Fruit fly (Drosophila melanogaster) whole organism, prepupa: ENCODE results near the gene CG33299.

Source experiments
- Blimp-1 ChIP-seq: fragments of 200-800 bp; sonication (Bioruptor generic); optimal IDR thresholded peaks from 3 replicates; lab custom pipeline; 2017; ENCODE audit warnings: missing biosample characterization, missing genetic modification characterization, mild to moderate bottlenecking, moderate library complexity, missing genetic modification reagents
- CG10631 ChIP-seq: fragments of 200-800 bp; sonication (Bioruptor generic); optimal IDR thresholded peaks from 2 replicates; lab custom pipeline; 2016; ENCODE audit warnings: missing biosample characterization, missing genetic modification characterization
- CG11294 ChIP-seq: fragments of 200-800 bp; sonication (Bioruptor generic); IDR thresholded peaks from 2 replicates; pipeline ENCODE4 v1.3.6; 2022; ENCODE audit warnings: missing biosample characterization, missing genetic modification characterization
- CG11762 ChIP-seq: fragments of 200-800 bp; sonication (Bioruptor generic); optimal IDR thresholded peaks from 3 replicates; lab custom pipeline; 2016; ENCODE audit warnings: missing biosample characterization, missing genetic modification characterization; ENCODE audit not compliant: insufficient read depth
- CG11902 ChIP-seq: fragments of 200-800 bp; sonication (Bioruptor generic); optimal IDR thresholded peaks from 3 replicates; lab custom pipeline; 2016; ENCODE audit warnings: missing biosample characterization, missing genetic modification characterization
- CG15336 ChIP-seq: fragments of 200-800 bp; sonication (Bioruptor generic); IDR thresholded peaks from 2 replicates; pipeline ENCODE4 v1.3.6; 2022; ENCODE audit warnings: missing biosample characterization, missing genetic modification characterization
- CG1621 ChIP-seq: fragments of 200-800 bp; sonication (Bioruptor generic); optimal IDR thresholded peaks from 3 replicates; lab custom pipeline; 2018; ENCODE audit warnings: missing biosample characterization, mild to moderate bottlenecking, missing genetic modification characterization
- CG16779 ChIP-seq: fragments of 200-800 bp; sonication (Bioruptor generic); optimal IDR thresholded peaks from 3 replicates; lab custom pipeline; 2017; ENCODE audit warnings: missing biosample characterization, mild to moderate bottlenecking, missing genetic modification characterization
- CG32006 ChIP-seq: fragments of 200-800 bp; sonication (Bioruptor generic); optimal IDR thresholded peaks from 3 replicates; lab custom pipeline; 2017; ENCODE audit warnings: missing biosample characterization, mild to moderate bottlenecking, missing genetic modification characterization
- CG34406 ChIP-seq: fragments of 200-800 bp; sonication (Bioruptor generic); optimal IDR thresholded peaks from 3 replicates; lab custom pipeline; 2016; ENCODE audit warnings: missing biosample characterization, missing genetic modification characterization
- CG3919 ChIP-seq: fragments of 200-800 bp; sonication (Bioruptor generic); optimal IDR thresholded peaks from 3 replicates; lab custom pipeline; 2016; ENCODE audit warnings: missing biosample characterization, missing genetic modification characterization
- CG6163 ChIP-seq: fragments of 200-800 bp; sonication (Bioruptor generic); IDR thresholded peaks from 3 replicates; pipeline ENCODE4 v1.3.6; 2022; ENCODE audit warnings: missing biosample characterization, missing genetic modification characterization
- CG6276 ChIP-seq: fragments of 200-800 bp; sonication (Bioruptor generic); optimal IDR thresholded peaks from 2 replicates; lab custom pipeline; 2017; ENCODE audit warnings: missing biosample characterization, mild to moderate bottlenecking, missing genetic modification characterization
- CG6792 ChIP-seq: fragments of 200-800 bp; sonication (Bioruptor generic); optimal IDR thresholded peaks from 3 replicates; lab custom pipeline; 2016; ENCODE audit warnings: missing biosample characterization, missing genetic modification characterization
- CG6854 ChIP-seq: fragments of 200-800 bp; sonication (Bioruptor generic); optimal IDR thresholded peaks from 2 replicates; lab custom pipeline; 2017; ENCODE audit warnings: missing biosample characterization, mild to moderate bottlenecking, missing genetic modification characterization
- CG7368 ChIP-seq: fragments of 200-800 bp; sonication (Bioruptor generic); optimal IDR thresholded peaks from 3 replicates; lab custom pipeline; 2016; ENCODE audit warnings: missing biosample characterization, missing genetic modification characterization
- CG8319 ChIP-seq: fragments of 200-800 bp; sonication (Bioruptor generic); optimal IDR thresholded peaks from 3 replicates; lab custom pipeline; 2016; ENCODE audit warnings: missing biosample characterization, missing genetic modification characterization
- CG8632 ChIP-seq: fragments of 200-800 bp; sonication (Bioruptor generic); optimal IDR thresholded peaks from 3 replicates; lab custom pipeline; 2016; ENCODE audit warnings: missing biosample characterization, missing genetic modification characterization
- CG9139 ChIP-seq: fragments of 200-800 bp; sonication (Bioruptor generic); optimal IDR thresholded peaks from 3 replicates; lab custom pipeline; 2017; ENCODE audit warnings: missing biosample characterization, mild to moderate bottlenecking, missing genetic modification characterization
- Eip75B ChIP-seq: fragments of 200-800 bp; sonication (Bioruptor generic); optimal IDR thresholded peaks from 3 replicates; lab custom pipeline; 2016; ENCODE audit warnings: missing biosample characterization, missing genetic modification characterization
- Eip78C ChIP-seq: fragments of 200-800 bp; sonication (Bioruptor generic); peaks from one replicate; lab custom pipeline; 2016; ENCODE audit warnings: missing biosample characterization, missing genetic modification characterization
- Eip93F ChIP-seq: fragments of 200-800 bp; sonication (Bioruptor generic); optimal IDR thresholded peaks from 2 replicates; lab custom pipeline; 2016; ENCODE audit warnings: missing biosample characterization, mild to moderate bottlenecking, missing genetic modification characterization
- Ets21C ChIP-seq: fragments of 200-800 bp; sonication (Bioruptor generic); optimal IDR thresholded peaks from 3 replicates; lab custom pipeline; 2016; ENCODE audit warnings: missing biosample characterization, missing genetic modification characterization
- Ets96B ChIP-seq: fragments of 200-800 bp; optimal IDR thresholded peaks from 2 replicates; lab custom pipeline; 2019; ENCODE audit warnings: missing biosample characterization, mild to moderate bottlenecking, missing genetic modification characterization, moderate library complexity
- Gug ChIP-seq: fragments of 200-800 bp; sonication (Bioruptor generic); IDR thresholded peaks from 2 replicates; pipeline ENCODE4 v1.3.6; 2022; ENCODE audit warnings: missing biosample characterization, missing genetic modification characterization
- Hr38 ChIP-seq: sonication (Bioruptor generic); optimal IDR thresholded peaks from 2 replicates; lab custom pipeline; 2016; ENCODE audit warnings: missing biosample characterization, missing genetic modification characterization
- Hr39 ChIP-seq: fragments of 200-800 bp; sonication (Bioruptor generic); optimal IDR thresholded peaks from 2 replicates; lab custom pipeline; 2016; ENCODE audit warnings: missing biosample characterization, missing genetic modification characterization
- Hr4 ChIP-seq: fragments of 200-800 bp; sonication (Bioruptor generic); optimal IDR thresholded peaks from 3 replicates; lab custom pipeline; 2016; ENCODE audit warnings: missing biosample characterization, missing genetic modification characterization
- Lpt ChIP-seq: fragments of 200-800 bp; sonication (Bioruptor generic); optimal IDR thresholded peaks from 3 replicates; lab custom pipeline; 2016; ENCODE audit warnings: missing biosample characterization, missing genetic modification characterization
- Met ChIP-seq: fragments of 200-800 bp; sonication (Bioruptor generic); optimal IDR thresholded peaks from 3 replicates; lab custom pipeline; 2016; ENCODE audit warnings: missing biosample characterization, missing genetic modification characterization
- OdsH ChIP-seq: fragments of 200-800 bp; sonication (Bioruptor generic); optimal IDR thresholded peaks from 3 replicates; lab custom pipeline; 2016; ENCODE audit warnings: missing biosample characterization, missing genetic modification characterization
- Sox102F ChIP-seq: fragments of 200-800 bp; sonication (Bioruptor generic); optimal IDR thresholded peaks from 2 replicates; lab custom pipeline; 2016; ENCODE audit warnings: missing biosample characterization, mild to moderate bottlenecking, missing genetic modification characterization
- Sox14 ChIP-seq: fragments of 200-800 bp; sonication (Bioruptor generic); optimal IDR thresholded peaks from 3 replicates; lab custom pipeline; 2016; ENCODE audit warnings: missing biosample characterization, missing genetic modification characterization
- Sox15 ChIP-seq: fragments of 200-800 bp; sonication (Bioruptor generic); optimal IDR thresholded peaks from 3 replicates; lab custom pipeline; 2016; ENCODE audit warnings: missing biosample characterization, missing genetic modification characterization
- achi ChIP-seq: fragments of 200-800 bp; sonication (Bioruptor generic); optimal IDR thresholded peaks from 3 replicates; lab custom pipeline; 2016; ENCODE audit warnings: missing biosample characterization, missing genetic modification characterization
- acj6 ChIP-seq: fragments of 200-800 bp; sonication (Bioruptor generic); optimal IDR thresholded peaks from 3 replicates; lab custom pipeline; 2016; ENCODE audit warnings: missing biosample characterization, missing genetic modification characterization
- dac ChIP-seq: fragments of 200-800 bp; sonication (Bioruptor generic); optimal IDR thresholded peaks from 2 replicates; lab custom pipeline; 2017; ENCODE audit warnings: missing biosample characterization, mild to moderate bottlenecking, missing genetic modification characterization
- dsx ChIP-seq: fragments of 200-800 bp; optimal IDR thresholded peaks from 3 replicates; lab custom pipeline; 2019; ENCODE audit warnings: missing biosample characterization, mild to moderate bottlenecking, missing genetic modification characterization, moderate library complexity; ENCODE audit not compliant: poor library complexity, severe bottlenecking
- eg ChIP-seq: fragments of 200-800 bp; sonication (Bioruptor generic); IDR thresholded peaks from 3 replicates; pipeline ENCODE4 v1.3.6; 2022; ENCODE audit warnings: missing biosample characterization, missing genetic modification characterization
- esn ChIP-seq: fragments of 200-800 bp; sonication (Bioruptor generic); optimal IDR thresholded peaks from 2 replicates; lab custom pipeline; 2016; ENCODE audit warnings: missing biosample characterization, mild to moderate bottlenecking, missing genetic modification characterization, moderate library complexity
- fd59A ChIP-seq: fragments of 200-800 bp; sonication (Bioruptor generic); optimal IDR thresholded peaks from 2 replicates; lab custom pipeline; 2017; ENCODE audit warnings: missing biosample characterization, mild to moderate bottlenecking, missing genetic modification characterization, missing genetic modification reagents
- fd85E ChIP-seq: fragments of 200-800 bp; sonication (Bioruptor generic); optimal IDR thresholded peaks from 3 replicates; lab custom pipeline; 2016; ENCODE audit warnings: missing biosample characterization, missing genetic modification characterization
- fkh ChIP-seq: fragments of 200-800 bp; sonication (Bioruptor generic); optimal IDR thresholded peaks from 3 replicates; lab custom pipeline; 2017; ENCODE audit warnings: missing biosample characterization, mild to moderate bottlenecking, missing genetic modification characterization, moderate library complexity
- lz ChIP-seq: fragments of 200-800 bp; sonication (Bioruptor generic); optimal IDR thresholded peaks from 3 replicates; lab custom pipeline; 2016; ENCODE audit warnings: missing biosample characterization, missing genetic modification characterization
- net ChIP-seq: fragments of 200-800 bp; sonication (Bioruptor generic); optimal IDR thresholded peaks from 3 replicates; lab custom pipeline; 2016; ENCODE audit warnings: missing biosample characterization, missing genetic modification characterization
- pdm3 ChIP-seq: fragments of 200-800 bp; sonication (Bioruptor generic); optimal IDR thresholded peaks from 3 replicates; lab custom pipeline; 2016; ENCODE audit warnings: missing biosample characterization, missing genetic modification characterization
- salr ChIP-seq, 2 experiments: fragments of 200-800 bp; sonication (Bioruptor generic); optimal IDR thresholded peaks; 3 replicates each; lab custom pipeline; 2016 to 2018; ENCODE audit warnings: missing biosample characterization in 2 of 2, missing genetic modification characterization in 2 of 2, mild to moderate bottlenecking in 1 of 2
- spab ChIP-seq: fragments of 200-800 bp; sonication (Bioruptor generic); optimal IDR thresholded peaks from 2 replicates; lab custom pipeline; 2017; ENCODE audit warnings: missing biosample characterization, mild to moderate bottlenecking, missing genetic modification characterization, missing genetic modification reagents
- ss ChIP-seq, 2 experiments: fragments of 200-800 bp; sonication (Bioruptor generic); optimal IDR thresholded peaks; 2 replicates in 1 of 2; 3 replicates in 1 of 2; lab custom pipeline; 2017 to 2018; ENCODE audit warnings: mild to moderate bottlenecking in 2 of 2, missing biosample characterization in 2 of 2, missing genetic modification characterization in 2 of 2, moderate library complexity in 1 of 2
- svp ChIP-seq: fragments of 200-800 bp; sonication (Bioruptor generic); peaks from one replicate; lab custom pipeline; 2016; ENCODE audit warnings: missing biosample characterization, missing genetic modification characterization
- topi ChIP-seq: fragments of 200-800 bp; sonication (Bioruptor generic); optimal IDR thresholded peaks from 3 replicates; lab custom pipeline; 2016; ENCODE audit warnings: missing biosample characterization, missing genetic modification characterization

The CG33299 gene

dm6 chr2L:9633811-9634436, 22.5 kb upstream of the CG33299 start, which contains the start of gene Apoltp:
Apoltp (plus strand) TSS chr2L:9634179.
- peak; percentile 62 for TF ChIP-seq OdsH (GFP tag; lab: Kevin White, UChicago)
- TF ChIP-seq dac (GFP tag; lab: Kevin White, UChicago), result peak; percentile 42
- peak; percentile 60 to 78 for TF ChIP-seq ss (GFP tag; optimal IDR thresholded peaks at IDR 0.05; lab: Kevin White, UChicago)
- peak; percentile 84 for TF ChIP-seq CG3919 (GFP tag; lab: Kevin White, UChicago)
- peak; percentile 31 for TF ChIP-seq CG9139 (GFP tag; lab: Kevin White, UChicago)
- peak; percentile 68 for TF ChIP-seq Hr4
- TF ChIP-seq CG16779 (tag; lab: Kevin White, UChicago), result peak; percentile 46
- peak; percentile 84 for TF ChIP-seq Ets96B (tag; lab: Kevin White, UChicago)
- peak; percentile 20 for TF ChIP-seq Hr39
- peak; percentile 55 for TF ChIP-seq pdm3
- TF ChIP-seq CG15336 (GFP tag; lab: Robert Waterston, UW), result peak; percentile 74
- TF ChIP-seq Blimp-1, result peak; percentile 35
- TF ChIP-seq salr (GFP tag; optimal IDR thresholded peaks at IDR 0.05; lab: Kevin White, UChicago), result peak; percentile 30 to 33
- TF ChIP-seq Eip93F (GFP tag; lab: Kevin White, UChicago), result no peak
- TF ChIP-seq CG11762 (GFP tag; lab: Kevin White, UChicago), result peak; percentile 57
- peak; percentile 57 for TF ChIP-seq CG6792 (GFP tag; lab: Kevin White, UChicago)
- TF ChIP-seq lz (GFP tag; lab: Kevin White, UChicago), result peak; percentile 66
- TF ChIP-seq Sox15 (GFP tag; lab: Kevin White, UChicago), result peak; percentile 36
- peak; percentile 47 for TF ChIP-seq CG8632 (GFP tag; lab: Kevin White, UChicago)
- TF ChIP-seq Eip75B (GFP tag; lab: Kevin White, UChicago), result peak; percentile 71
- TF ChIP-seq eg (GFP tag; lab: Robert Waterston, UW), result peak; percentile 86
- peak; percentile 63 for TF ChIP-seq CG11294 (GFP tag; lab: Robert Waterston, UW)
- no peak for TF ChIP-seq fkh (GFP tag; lab: Kevin White, UChicago)
- peak; percentile 60 for TF ChIP-seq CG10631 (GFP tag; lab: Kevin White, UChicago)
- peak; percentile 60 for TF ChIP-seq CG34406 (GFP tag; lab: Kevin White, UChicago)
- peak; percentile 26 for TF ChIP-seq CG1621 (tag; lab: Kevin White, UChicago)
- peak; percentile 2 for TF ChIP-seq Ets21C (GFP tag; lab: Kevin White, UChicago)
- TF ChIP-seq Hr38, result no peak
- no peak for TF ChIP-seq fd59A (GFP tag; lab: Kevin White, UChicago)
- TF ChIP-seq CG6854 (GFP tag; lab: Kevin White, UChicago), result no peak
- TF ChIP-seq Gug (GFP tag; lab: Robert Waterston, UW), result peak; percentile 74
- peak; percentile 70 for TF ChIP-seq Sox102F (GFP tag; lab: Kevin White, UChicago)
- peak; percentile 69 for TF ChIP-seq CG6276 (GFP tag; lab: Kevin White, UChicago)
- peak; percentile 76 for TF ChIP-seq spab (GFP tag; lab: Kevin White, UChicago)
- TF ChIP-seq CG8319, result peak; percentile 48
- TF ChIP-seq dsx (GFP tag; lab: Kevin White, UChicago), result peak; percentile 80
- peak; percentile 62 for TF ChIP-seq achi (GFP tag; lab: Kevin White, UChicago)
- TF ChIP-seq Lpt (GFP tag; lab: Kevin White, UChicago), result no peak
- peak; percentile 60 for TF ChIP-seq acj6
- TF ChIP-seq esn (GFP tag; lab: Kevin White, UChicago), result peak; percentile 73
- peak; percentile 84 for TF ChIP-seq CG6163 (GFP tag; lab: Robert Waterston, UW)
- peak; percentile 69 for TF ChIP-seq Met (GFP tag; lab: Kevin White, UChicago)
- peak; percentile 65 for TF ChIP-seq CG7368
- peak; percentile 57 for TF ChIP-seq CG11902 (GFP tag; lab: Kevin White, UChicago)
- TF ChIP-seq fd85E, result no peak
- peak; percentile 100 for TF ChIP-seq svp (GFP tag; lab: Kevin White, UChicago)
- TF ChIP-seq Sox14 (GFP tag; lab: Kevin White, UChicago), result peak; percentile 45
- peak; percentile 64 for TF ChIP-seq CG32006
- TF ChIP-seq Eip78C, result peak; percentile 95
- peak; percentile 72 for TF ChIP-seq net (GFP tag; lab: Kevin White, UChicago)
- peak; percentile 76 for TF ChIP-seq topi (GFP tag; lab: Kevin White, UChicago)
